Worm (Caenorhabditis elegans) whole organism, mixed stage, embryonic: ENCODE data around the gene pqn-89.
A peak's percentile ranks its signal among the peaks of the same experiment; 100 is the strongest.

Source experiments
- M03D4.4 ChIP-seq: sonication (generic microtip); optimal IDR thresholded peaks from 2 replicates; lab custom pipeline; 2017; ENCODE audit warnings: mild to moderate bottlenecking, missing genetic modification characterization, missing compliant biosample characterization
- bed-3 ChIP-seq: fragments of 200-800 bp; sonication (Bioruptor generic); optimal IDR thresholded peaks from 3 replicates; lab custom pipeline; 2018; ENCODE audit warnings: mild to moderate bottlenecking, missing genetic modification characterization, moderate library complexity, missing compliant biosample characterization
- blmp-1 ChIP-seq: fragments of 150-350 bp; optimal IDR thresholded peaks from 2 replicates; lab custom pipeline; 2014; ENCODE audit warnings: missing biosample characterization, missing genetic modification characterization
- ceh-39 ChIP-seq: fragments of 150-350 bp; optimal IDR thresholded peaks from 2 replicates; lab custom pipeline; 2014; ENCODE audit warnings: missing biosample characterization, missing genetic modification characterization
- ceh-43 ChIP-seq: fragments of 200-800 bp; sonication (Bioruptor generic); optimal IDR thresholded peaks from 2 replicates; lab custom pipeline; 2018; ENCODE audit warnings: mild to moderate bottlenecking, missing genetic modification characterization, moderate library complexity, missing compliant biosample characterization
- ceh-83 ChIP-seq: fragments of 200-800 bp; sonication (Bioruptor generic); optimal IDR thresholded peaks from 2 replicates; lab custom pipeline; 2018; ENCODE audit warnings: mild to moderate bottlenecking, missing genetic modification characterization, missing compliant biosample characterization
- ces-1 ChIP-seq: fragments of 150-350 bp; optimal IDR thresholded peaks from 2 replicates; lab custom pipeline; 2014; ENCODE audit warnings: missing biosample characterization, missing genetic modification reagents, missing genetic modification characterization
- cnd-1 ChIP-seq: fragments of 200-800 bp; sonication (Bioruptor generic); optimal IDR thresholded peaks from 2 replicates; lab custom pipeline; 2018; ENCODE audit warnings: mild to moderate bottlenecking, missing genetic modification characterization, missing compliant biosample characterization
- drap-1 ChIP-seq: fragments of 200-800 bp; sonication (Bioruptor generic); optimal IDR thresholded peaks from 3 replicates; lab custom pipeline; 2018; ENCODE audit warnings: mild to moderate bottlenecking, missing genetic modification characterization, missing compliant biosample characterization
- elt-1 ChIP-seq: sonication (generic microtip); optimal IDR thresholded peaks from 2 replicates; lab custom pipeline; 2017; ENCODE audit warnings: missing genetic modification characterization, mild to moderate bottlenecking, missing compliant biosample characterization, antibody characterized with exemption, moderate library complexity, borderline replicate concordance; ENCODE audit not compliant: insufficient read depth
- elt-3 ChIP-seq: fragments of 150-350 bp; optimal IDR thresholded peaks from 2 replicates; lab custom pipeline; 2014; ENCODE audit warnings: missing biosample characterization, missing genetic modification characterization
- flh-1 ChIP-seq: fragments of 200-800 bp; sonication (Bioruptor generic); optimal IDR thresholded peaks from 2 replicates; lab custom pipeline; 2018; ENCODE audit warnings: mild to moderate bottlenecking, missing genetic modification characterization, moderate library complexity, missing compliant biosample characterization
- ham-2 ChIP-seq: fragments of 200-800 bp; sonication (Bioruptor generic); optimal IDR thresholded peaks from 2 replicates; lab custom pipeline; 2018; ENCODE audit warnings: mild to moderate bottlenecking, missing genetic modification characterization, missing compliant biosample characterization
- hlh-1 ChIP-seq: fragments of 150-350 bp; optimal IDR thresholded peaks from 2 replicates; lab custom pipeline; 2014; ENCODE audit warnings: missing biosample characterization, missing genetic modification reagents, missing genetic modification characterization
- lin-13 ChIP-seq: fragments of 150-350 bp; optimal IDR thresholded peaks from 2 replicates; lab custom pipeline; 2014; ENCODE audit warnings: missing biosample characterization, missing genetic modification characterization
- lin-32 ChIP-seq: fragments of 200-800 bp; sonication (Bioruptor generic); optimal IDR thresholded peaks from 2 replicates; lab custom pipeline; 2018; ENCODE audit warnings: mild to moderate bottlenecking, missing genetic modification characterization, missing compliant biosample characterization
- lsy-2 ChIP-seq: fragments of 150-350 bp; optimal IDR thresholded peaks from 2 replicates; lab custom pipeline; 2014; ENCODE audit warnings: missing biosample characterization, missing genetic modification characterization
- mab-5 ChIP-seq: fragments of 150-350 bp; optimal IDR thresholded peaks from 2 replicates; lab custom pipeline; 2014; ENCODE audit warnings: missing biosample characterization, missing genetic modification characterization
- mep-1 ChIP-seq: fragments of 150-350 bp; optimal IDR thresholded peaks from 2 replicates; lab custom pipeline; 2017; ENCODE audit warnings: missing biosample characterization, missing genetic modification reagents, missing genetic modification characterization, inconsistent platforms
- mls-2 ChIP-seq: sonication (generic microtip); optimal IDR thresholded peaks from 2 replicates; lab custom pipeline; 2016; ENCODE audit warnings: mild to moderate bottlenecking, missing genetic modification characterization, moderate library complexity, missing compliant biosample characterization
- nhr-12 ChIP-seq: fragments of 150-350 bp; optimal IDR thresholded peaks from 2 replicates; lab custom pipeline; 2014; ENCODE audit warnings: missing biosample characterization, missing genetic modification characterization
- nhr-2 ChIP-seq: fragments of 150-350 bp; optimal IDR thresholded peaks from 2 replicates; lab custom pipeline; 2014; ENCODE audit warnings: missing biosample characterization, missing genetic modification characterization
- nhr-237 ChIP-seq: fragments of 150-350 bp; optimal IDR thresholded peaks from 2 replicates; lab custom pipeline; 2014; ENCODE audit warnings: missing biosample characterization, missing genetic modification characterization
- nhr-28 ChIP-seq: fragments of 150-350 bp; optimal IDR thresholded peaks from 2 replicates; lab custom pipeline; 2014; ENCODE audit warnings: missing biosample characterization, missing genetic modification characterization
- nhr-76 ChIP-seq: sonication (generic microtip); optimal IDR thresholded peaks from 2 replicates; lab custom pipeline; 2017; ENCODE audit warnings: missing biosample characterization, missing genetic modification characterization
- pha-4 ChIP-seq: fragments of 150-350 bp; optimal IDR thresholded peaks from 2 replicates; lab custom pipeline; 2018; ENCODE audit warnings: missing biosample characterization, missing genetic modification reagents, missing genetic modification characterization
- sem-2 ChIP-seq: fragments of 200-800 bp; sonication (Bioruptor generic); optimal IDR thresholded peaks from 2 replicates; lab custom pipeline; 2018; ENCODE audit warnings: mild to moderate bottlenecking, missing genetic modification characterization, missing compliant biosample characterization
- snpc-4 ChIP-seq: fragments of 150-350 bp; optimal IDR thresholded peaks from 2 replicates; lab custom pipeline; 2014; ENCODE audit warnings: missing biosample characterization, missing genetic modification characterization
- sptf-1 ChIP-seq: sonication (generic microtip); optimal IDR thresholded peaks from 2 replicates; lab custom pipeline; 2017; ENCODE audit warnings: mild to moderate bottlenecking, missing genetic modification characterization, moderate library complexity, missing compliant biosample characterization
- tbx-8 ChIP-seq: fragments of 200-800 bp; sonication (Bioruptor generic); optimal IDR thresholded peaks from 2 replicates; lab custom pipeline; 2018; ENCODE audit warnings: mild to moderate bottlenecking, missing genetic modification characterization, moderate library complexity, missing compliant biosample characterization
- unc-120 ChIP-seq: sonication (generic microtip); optimal IDR thresholded peaks from 2 replicates; lab custom pipeline; 2017; ENCODE audit warnings: missing genetic modification characterization, missing compliant biosample characterization; ENCODE audit not compliant: poor library complexity, severe bottlenecking
- unc-39 ChIP-seq: fragments of 150-350 bp; optimal IDR thresholded peaks from 2 replicates; lab custom pipeline; 2014; ENCODE audit warnings: missing biosample characterization, missing genetic modification characterization
- unc-62 ChIP-seq: fragments of 150-350 bp; optimal IDR thresholded peaks from 2 replicates; lab custom pipeline; 2014; ENCODE audit warnings: missing biosample characterization, missing genetic modification reagents, missing genetic modification characterization
- zip-8 ChIP-seq: fragments of 150-350 bp; optimal IDR thresholded peaks from 2 replicates; lab custom pipeline; 2014; ENCODE audit warnings: missing biosample characterization, missing genetic modification characterization
- ztf-11 ChIP-seq: fragments of 150-350 bp; optimal IDR thresholded peaks from 2 replicates; lab custom pipeline; 2014; ENCODE audit warnings: missing biosample characterization, missing genetic modification characterization

The pqn-89 gene

ce11 chrIV:6555388-6556330 is 49.1 kb downstream of the pqn-89 start, which contains the start of gene paqr-1:
Gene paqr-1, minus strand, starts transcription at chrIV:6555438.
- TF ChIP-seq ceh-83 (no peak), ces-1 (GFP tag; lab: Kevin White, UChicago) (peak; percentile 56), hlh-1 (tag; lab: Kevin White, UChicago) (peak; percentile 41), ceh-39 (tag; lab: Kevin White, UChicago) (no peak)

ce11 chrIV:6556624-6557368 is 50.3 kb downstream of the pqn-89 start, which contains the start of gene try-3:
Gene try-3, plus strand, starts transcription at chrIV:6557155.
- TF ChIP-seq nhr-2 (tag; lab: Kevin White, UChicago) = no peak
- TF ChIP-seq ces-1 (GFP tag; lab: Kevin White, UChicago) = peak; percentile 27
- TF ChIP-seq lin-13 = no peak
- TF ChIP-seq unc-120 (tag; lab: Kevin White, UChicago) = peak; percentile 87
- peak; percentile 78 for TF ChIP-seq mls-2 (tag; lab: Kevin White, UChicago)
- peak; percentile 39 for TF ChIP-seq lin-32 (GFP tag; lab: Kevin White, UChicago)
- TF ChIP-seq drap-1 (GFP tag; lab: Kevin White, UChicago) = peak; percentile 77
- no peak for TF ChIP-seq zip-8
- TF ChIP-seq ceh-83 = peak; percentile 86
- TF ChIP-seq ztf-11 = no peak
- no peak for TF ChIP-seq nhr-237 (tag; lab: Kevin White, UChicago)
- TF ChIP-seq elt-3 (tag; lab: Kevin White, UChicago) = no peak
- TF ChIP-seq M03D4.4 (tag; lab: Kevin White, UChicago) = peak; percentile 75
- no peak for TF ChIP-seq elt-1 (tag; lab: Kevin White, UChicago)
- no peak for TF ChIP-seq pha-4 (tag; lab: Kevin White, UChicago)
- TF ChIP-seq ceh-39 (tag; lab: Kevin White, UChicago) = no peak
- no peak for TF ChIP-seq nhr-76 (tag; lab: Kevin White, UChicago)
- no peak for TF ChIP-seq hlh-1 (tag; lab: Kevin White, UChicago)
- peak; percentile 11 for TF ChIP-seq lsy-2 (tag; lab: Kevin White, UChicago)
- no peak for TF ChIP-seq mab-5 (tag; lab: Kevin White, UChicago)
- peak; percentile 74 for TF ChIP-seq sem-2 (GFP tag; lab: Kevin White, UChicago)
- TF ChIP-seq sptf-1 (tag; lab: Kevin White, UChicago) = peak; percentile 83
- TF ChIP-seq unc-62 (GFP tag; lab: Kevin White, UChicago) = no peak
- TF ChIP-seq blmp-1 (tag; lab: Kevin White, UChicago) = no peak
- TF ChIP-seq flh-1 (GFP tag; lab: Kevin White, UChicago) = peak; percentile 49
- peak; percentile 36 for TF ChIP-seq tbx-8 (GFP tag; lab: Kevin White, UChicago)
- peak; percentile 47 for TF ChIP-seq bed-3 (GFP tag; lab: Kevin White, UChicago)
- peak; percentile 1 for TF ChIP-seq mep-1 (tag; lab: Kevin White, UChicago)
- TF ChIP-seq nhr-12 = no peak
- no peak for TF ChIP-seq ham-2
- no peak for TF ChIP-seq unc-39 (tag; lab: Kevin White, UChicago)
- TF ChIP-seq nhr-28 (tag; lab: Kevin White, UChicago) = no peak
- TF ChIP-seq snpc-4 (tag; lab: Kevin White, UChicago) = no peak
- no peak for TF ChIP-seq ceh-43
- TF ChIP-seq cnd-1 (tag; lab: Kevin White, UChicago) = peak; percentile 81

ce11 chrIV:6560434-6560833 is 53.9 kb downstream of the pqn-89 start, which contains the start of gene best-9:
Gene best-9, plus strand, starts transcription at chrIV:6560734.
- TF ChIP-seq ham-2 (no peak), snpc-4 (tag; lab: Kevin White, UChicago) (no peak), ceh-39 (tag; lab: Kevin White, UChicago) (no peak), nhr-237 (tag; lab: Kevin White, UChicago) (no peak), zip-8 (no peak), ceh-83 (no peak), sem-2 (GFP tag; lab: Kevin White, UChicago) (no peak), tbx-8 (GFP tag; lab: Kevin White, UChicago) (no peak), hlh-1 (tag; lab: Kevin White, UChicago) (no peak), ztf-11 (no peak)
